Worm (Caenorhabditis elegans): Measurements from ENCODE around the gene nas-9.

The nas-9 gene

ce11 chrV:4826710-4827380 lies 13.0 kb downstream of the nas-9 start, which contains the start of the genes hsp-6 and C37H5.5 (continued):
- TF ChIP-seq ztf-4 (tag; optimal IDR thresholded peaks at IDR 0.05) (peak; percentile 56), C34B4.2 (tag; optimal IDR thresholded peaks at IDR 0.05) (no peak), mab-9 (GFP tag; IDR thresholded peaks at IDR 0.05) (peak; percentile 18; the same call in 1 of the 2 replicates), nhr-237 (tag; optimal IDR thresholded peaks at IDR 0.05) (peak; percentile 25), xbp-1 (tag; optimal IDR thresholded peaks at IDR 0.05) (peak; percentile 72), irx-1 (tag; optimal IDR thresholded peaks at IDR 0.05) (peak; percentile 55), mdl-1 (tag; optimal IDR thresholded peaks at IDR 0.05) (peak in 1 of 2 experiments; percentile 77), lir-3 (tag; optimal IDR thresholded peaks at IDR 0.05; ENCODE audit: poor library complexity) (no peak), snpc-4 (tag; optimal IDR thresholded peaks at IDR 0.05) (peak; percentile 72), unc-62 (GFP tag; optimal IDR thresholded peaks at IDR 0.05) (no peak), F16B12.6 (tag; optimal IDR thresholded peaks at IDR 0.05) (peak; percentile 21), egl-13 (tag; optimal IDR thresholded peaks at IDR 0.05) (peak; percentile 53), lin-39 (tag; optimal IDR thresholded peaks at IDR 0.05) (peak; percentile 20), rnt-1 (tag; optimal IDR thresholded peaks at IDR 0.05) (peak; percentile 84), nhr-20 (tag; optimal IDR thresholded peaks at IDR 0.05) (peak; percentile 88), ceh-63 (GFP tag; optimal IDR thresholded peaks at IDR 0.05) (no peak), unc-30 (tag; optimal IDR thresholded peaks at IDR 0.05) (no peak), alr-1 (tag; optimal IDR thresholded peaks at IDR 0.05; ENCODE audit: borderline replicate concordance) (no peak), lsy-2 (tag; optimal IDR thresholded peaks at IDR 0.05) (peak; percentile 87 to 95), egl-27 (tag; optimal IDR thresholded peaks at IDR 0.05) (no peak), aha-1 (tag; optimal IDR thresholded peaks at IDR 0.05) (no peak)

- peak; percentile 26 for TF ChIP-seq zip-4 (GFP tag; optimal IDR thresholded peaks at IDR 0.05)
- TF ChIP-seq hpl-2 (GFP tag; optimal IDR thresholded peaks at IDR 0.05): peak; percentile 3
- peak; percentile 2 for TF ChIP-seq ceh-63 (GFP tag; optimal IDR thresholded peaks at IDR 0.05)
- TF ChIP-seq nhr-90 (tag; optimal IDR thresholded peaks at IDR 0.05; ENCODE audit: poor library complexity): peak; percentile 72
- TF ChIP-seq isw-1 (GFP tag; IDR thresholded peaks at IDR 0.05): no peak
- TF ChIP-seq lin-14 (GFP tag; optimal IDR thresholded peaks at IDR 0.05): peak; percentile 7
- peak; percentile 25 for TF ChIP-seq lsy-2 (tag; optimal IDR thresholded peaks at IDR 0.05)
- no peak for TF ChIP-seq efl-1 (optimal IDR thresholded peaks at IDR 0.05)
- peak in 1 of 2 experiments; percentile 87 for TF ChIP-seq efl-1 (GFP tag; optimal IDR thresholded peaks at IDR 0.05 in 1 of 2)
- TF ChIP-seq unc-62 (GFP tag; optimal IDR thresholded peaks at IDR 0.05): no peak
- TF ChIP-seq nhr-20 (tag; optimal IDR thresholded peaks at IDR 0.05): peak; percentile 25
- TF ChIP-seq nhr-77 (tag; optimal IDR thresholded peaks at IDR 0.05): no peak
- peak; percentile 82 for TF ChIP-seq aly-2 (tag; optimal IDR thresholded peaks at IDR 0.05)
- TF ChIP-seq lin-39 (tag; optimal IDR thresholded peaks at IDR 0.05): no peak
- peak; percentile 80 for TF ChIP-seq ama-1 (optimal IDR thresholded peaks at IDR 0.05)
- peak; percentile 30 for TF ChIP-seq elt-2 (tag; optimal IDR thresholded peaks at IDR 0.05)
- TF ChIP-seq nhr-47 (tag; optimal IDR thresholded peaks at IDR 0.05): peak; percentile 19
- peak; percentile 51 for TF ChIP-seq nhr-85 (tag)
- TF ChIP-seq pax-3 (tag; optimal IDR thresholded peaks at IDR 0.05): peak; percentile 58
- TF ChIP-seq nhr-19 (GFP tag; conservative IDR thresholded peaks at IDR 0.05): peak; percentile 24
- TF ChIP-seq grh-1 (GFP tag; IDR thresholded peaks at IDR 0.05): 0 out of 2 replicates have a peak, but pooled peaks have one; percentile 6
- TF ChIP-seq alr-1 (tag; optimal IDR thresholded peaks at IDR 0.05; ENCODE audit: borderline replicate concordance): no peak
- no peak for TF ChIP-seq egl-27 (tag; optimal IDR thresholded peaks at IDR 0.05)
- TF ChIP-seq elt-3 (tag; optimal IDR thresholded peaks at IDR 0.05): peak in 1 of 6 experiments; percentile 40
- TF ChIP-seq skn-1 (tag; optimal IDR thresholded peaks at IDR 0.05): peak; percentile 19
- peak; percentile 74 for TF ChIP-seq ztf-4 (tag; optimal IDR thresholded peaks at IDR 0.05)
- TF ChIP-seq mep-1 (tag; optimal IDR thresholded peaks at IDR 0.05): peak; percentile 21
- TF ChIP-seq aha-1 (tag; optimal IDR thresholded peaks at IDR 0.05): no peak
- TF ChIP-seq nhr-71 (tag; optimal IDR thresholded peaks at IDR 0.05): peak; percentile 57
- TF ChIP-seq lin-35 (GFP tag; optimal IDR thresholded peaks at IDR 0.05): peak in 1 of 2 experiments; percentile 10
- TF ChIP-seq lin-13 (GFP tag; optimal IDR thresholded peaks at IDR 0.05): peak; percentile 13
- TF ChIP-seq ceh-88 (GFP tag; IDR thresholded peaks at IDR 0.05): no peak
Measured at ce11 chrV:4823683-4824391, 16.0 kb downstream of the nas-9 start.

All from whole organism, L1 larva.